Worm (Caenorhabditis elegans) whole organism, early embryonic: ENCODE data around the gene C12D5.5.

Experiments used
- B0310.2 ChIP-seq: sonication (generic microtip); optimal IDR thresholded peaks from 2 replicates; lab custom pipeline; 2016; ENCODE audit warnings: mild to moderate bottlenecking, missing genetic modification characterization, missing compliant biosample characterization
- F13C5.2 ChIP-seq: sonication (generic microtip); optimal IDR thresholded peaks from 2 replicates; lab custom pipeline; 2017; ENCODE audit warnings: mild to moderate bottlenecking, missing genetic modification characterization, inconsistent platforms, missing compliant biosample characterization
- aly-1 ChIP-seq: sonication (generic microtip); optimal IDR thresholded peaks from 2 replicates; lab custom pipeline; 2016; ENCODE audit warnings: missing genetic modification characterization, missing compliant biosample characterization
- ama-1 ChIP-seq: fragments of 150-350 bp; optimal IDR thresholded peaks from 2 replicates; lab custom pipeline; 2014
- ceh-13 ChIP-seq: fragments of 200-800 bp; sonication (Bioruptor generic); optimal IDR thresholded peaks from 2 replicates; lab custom pipeline; 2018; ENCODE audit warnings: mild to moderate bottlenecking, missing genetic modification characterization, missing compliant biosample characterization
- ceh-36 ChIP-seq: sonication (generic microtip); optimal IDR thresholded peaks from 2 replicates; lab custom pipeline; 2016; ENCODE audit warnings: missing genetic modification characterization, inconsistent platforms, missing compliant biosample characterization
- ets-7 ChIP-seq: sonication (generic microtip); optimal IDR thresholded peaks from 2 replicates; lab custom pipeline; 2016; ENCODE audit warnings: missing genotype, missing genetic modification characterization, missing compliant biosample characterization
- flt-1 ChIP-seq: fragments of 200-800 bp; sonication (Bioruptor generic); IDR thresholded peaks from 2 replicates; pipeline ENCODE4 v1.3.6; 2022; ENCODE audit warnings: missing genetic modification characterization, missing compliant biosample characterization
- hmbx-1 ChIP-seq: sonication (generic microtip); optimal IDR thresholded peaks from 2 replicates; lab custom pipeline; 2016; ENCODE audit warnings: mild to moderate bottlenecking, missing genetic modification characterization, missing compliant biosample characterization
- hmg-4 ChIP-seq: fragments of 200-800 bp; sonication (Bioruptor generic); optimal IDR thresholded peaks from 2 replicates; lab custom pipeline; 2018; ENCODE audit warnings: mild to moderate bottlenecking, missing genetic modification characterization, missing compliant biosample characterization
- hnd-1 ChIP-seq: sonication (generic microtip); optimal IDR thresholded peaks from 2 replicates; lab custom pipeline; 2016; ENCODE audit warnings: missing genetic modification characterization, missing compliant biosample characterization
- pes-1 ChIP-seq: fragments of 200-800 bp; sonication (Bioruptor generic); IDR thresholded peaks from 2 replicates; pipeline ENCODE4 v1.3.6; 2022; ENCODE audit warnings: missing genetic modification reagents, missing genetic modification characterization, missing compliant biosample characterization
- scrt-1 ChIP-seq: fragments of 200-800 bp; sonication (Bioruptor generic); IDR thresholded peaks from 2 replicates; pipeline ENCODE4 v1.3.6; 2022; ENCODE audit warnings: missing genetic modification characterization, missing compliant biosample characterization
- sea-1 ChIP-seq: fragments of 200-800 bp; sonication (Bioruptor generic); conservative IDR thresholded peaks from 2 replicates; pipeline ENCODE4 v1.3.6; 2022; ENCODE audit warnings: missing genetic modification characterization, missing compliant biosample characterization
- tbx-11 ChIP-seq: fragments of 200-800 bp; sonication (Bioruptor generic); IDR thresholded peaks from 2 replicates; pipeline ENCODE4 v1.3.6; 2022; ENCODE audit warnings: missing genetic modification characterization, missing compliant biosample characterization
- tbx-37 ChIP-seq: fragments of 200-800 bp; sonication (Bioruptor generic); conservative IDR thresholded peaks from 2 replicates; pipeline ENCODE4 v1.3.6; 2022; ENCODE audit warnings: missing genetic modification reagents, missing genetic modification characterization, missing compliant biosample characterization
- tra-4 ChIP-seq: sonication (generic microtip); optimal IDR thresholded peaks from 2 replicates; lab custom pipeline; 2017; ENCODE audit warnings: missing genetic modification characterization, missing compliant biosample characterization

The C12D5.5 gene

DNA sequence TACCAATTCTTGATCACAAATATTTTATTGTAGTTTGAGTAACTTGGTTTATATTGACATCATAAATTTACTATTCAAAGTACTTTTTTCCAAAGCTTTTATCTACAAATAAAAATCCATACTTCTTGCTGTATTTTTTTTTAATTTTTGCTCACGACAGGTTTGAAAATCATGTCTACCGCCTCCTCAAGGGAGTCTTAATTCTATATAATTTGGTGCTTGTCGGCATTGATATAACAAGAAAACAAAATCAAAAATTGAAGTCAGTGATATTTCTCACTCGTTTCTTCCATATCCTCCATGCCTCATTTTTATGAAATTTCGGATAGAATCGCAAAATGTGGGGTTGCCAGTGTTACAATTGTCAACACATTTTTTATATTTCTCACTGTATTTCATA, 22.6 kb upstream of the C12D5.5 start, which contains the start of gene str-47:
Gene str-47, plus strand, starts transcription at position 301 of the 400 bp plus-strand sequence.
- TF ChIP-seq ama-1: no peak
- TF ChIP-seq flt-1: no peak
- no peak for TF ChIP-seq sea-1 (GFP tag; lab: Robert Waterston, UW)
- TF ChIP-seq B0310.2 (tag; lab: Kevin White, UChicago): no peak
- TF ChIP-seq hmbx-1: no peak
- no peak for TF ChIP-seq tra-4 (tag; lab: Kevin White, UChicago)
- no peak for TF ChIP-seq pes-1 (GFP tag; lab: Robert Waterston, UW)
- TF ChIP-seq hnd-1: no peak
- TF ChIP-seq ets-7 (tag; lab: Kevin White, UChicago): no peak

DNA sequence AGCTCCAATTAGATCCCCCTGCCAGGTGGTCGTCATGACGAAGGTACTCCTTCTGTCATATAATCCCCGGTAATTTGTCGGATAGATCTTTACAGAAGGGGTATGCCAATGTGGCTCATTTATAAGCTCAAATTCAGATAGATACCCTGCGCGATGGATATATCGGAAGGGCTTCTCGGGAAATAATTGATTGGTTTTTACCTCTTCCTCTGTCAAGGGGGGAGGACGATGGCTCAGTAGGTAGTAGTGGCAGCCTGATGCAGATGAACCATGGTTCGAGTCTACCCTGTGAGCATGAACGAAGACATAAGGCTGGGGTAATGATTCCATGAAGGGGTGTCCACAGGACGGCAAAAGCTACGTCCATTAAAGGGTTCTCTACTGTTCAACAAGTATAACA, 20.9 kb upstream of the C12D5.5 start:
- TF ChIP-seq aly-1 (tag; lab: Kevin White, UChicago) (no peak), ets-7 (tag; lab: Kevin White, UChicago) (no peak), scrt-1 (GFP tag; lab: Robert Waterston, UW) (no peak), hmg-4 (no peak), flt-1 (no peak), tra-4 (tag; lab: Kevin White, UChicago) (no peak), ceh-36 (no peak), tbx-11 (no peak), B0310.2 (tag; lab: Kevin White, UChicago) (no peak), pes-1 (GFP tag; lab: Robert Waterston, UW) (no peak), ceh-13 (GFP tag; lab: Kevin White, UChicago) (no peak), hnd-1 (no peak), tbx-37 (GFP tag; lab: Robert Waterston, UW) (no peak), hmbx-1 (no peak)

DNA sequence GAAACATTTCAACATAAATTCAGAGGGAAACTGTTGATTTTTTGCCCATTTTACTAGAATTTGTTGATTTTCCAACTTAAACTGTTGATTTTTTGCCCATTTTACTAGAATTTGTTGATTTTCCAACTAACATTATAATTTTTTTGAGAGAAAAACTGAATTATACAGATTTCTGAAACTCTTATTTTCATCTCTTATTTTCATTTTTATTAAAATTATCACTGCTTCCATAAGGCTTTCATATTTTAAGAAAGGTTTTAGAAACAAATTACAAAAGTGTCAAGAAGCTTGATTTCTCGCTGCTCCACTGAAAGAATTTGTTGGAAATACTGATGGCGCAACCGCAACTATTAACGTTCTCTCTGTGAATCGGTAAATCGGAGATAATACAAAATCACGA, 18.1 kb upstream of the C12D5.5 start:
- TF ChIP-seq ama-1 (no peak), ceh-36 (no peak), sea-1 (GFP tag; lab: Robert Waterston, UW) (no peak), scrt-1 (GFP tag; lab: Robert Waterston, UW) (no peak), B0310.2 (tag; lab: Kevin White, UChicago) (no peak), tra-4 (tag; lab: Kevin White, UChicago) (no peak), flt-1 (no peak), aly-1 (tag; lab: Kevin White, UChicago) (no peak), ets-7 (tag; lab: Kevin White, UChicago) (no peak), ceh-13 (GFP tag; lab: Kevin White, UChicago) (no peak), pes-1 (GFP tag; lab: Robert Waterston, UW) (no peak), hnd-1 (no peak), hmg-4 (no peak), F13C5.2 (tag; lab: Kevin White, UChicago) (no peak), hmbx-1 (no peak), tbx-37 (GFP tag; lab: Robert Waterston, UW) (no peak), tbx-11 (no peak)

- TF ChIP-seq tbx-11 (no peak), ceh-13 (GFP tag; lab: Kevin White, UChicago) (no peak), hmg-4 (no peak), ceh-36 (no peak), scrt-1 (GFP tag; lab: Robert Waterston, UW) (no peak), flt-1 (no peak), ets-7 (tag; lab: Kevin White, UChicago) (no peak), aly-1 (tag; lab: Kevin White, UChicago) (no peak), tbx-37 (GFP tag; lab: Robert Waterston, UW) (no peak), hmbx-1 (no peak), ama-1 (no peak), tra-4 (tag; lab: Kevin White, UChicago) (no peak), hnd-1 (no peak), sea-1 (GFP tag; lab: Robert Waterston, UW) (no peak), B0310.2 (tag; lab: Kevin White, UChicago) (no peak), pes-1 (GFP tag; lab: Robert Waterston, UW) (no peak)
Measured at ce11 chrV:7651757-7652156, 16.3 kb upstream of the C12D5.5 start, which contains the start of gene srh-234. Gene srh-234, minus strand, starts transcription at chrV:7651857.

DNA sequence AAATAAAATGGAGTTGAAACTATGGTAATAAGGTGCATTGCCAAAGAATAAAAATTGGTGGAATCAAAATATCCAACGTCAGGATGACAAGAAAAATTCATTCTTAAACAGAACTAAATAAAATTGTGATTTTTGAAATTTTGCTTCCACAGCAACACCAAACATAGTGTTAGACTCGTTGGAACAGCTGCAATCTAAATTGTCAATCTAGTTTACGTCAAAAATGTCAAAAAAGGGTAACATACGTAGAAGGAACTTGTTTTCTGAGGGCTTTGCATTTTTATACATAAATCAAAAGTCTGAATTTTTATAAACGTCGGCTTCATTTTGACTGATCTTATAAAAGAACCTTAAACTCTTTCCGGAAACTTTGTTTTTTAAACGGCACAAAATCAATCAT, 14.5 kb upstream of the C12D5.5 start, which contains the start of gene srh-200:
Gene srh-200, minus strand, starts transcription at position 101 of the 400 bp plus-strand sequence.
- TF ChIP-seq ceh-36 (no peak), ama-1 (no peak), tbx-37 (GFP tag; lab: Robert Waterston, UW) (no peak), B0310.2 (tag; lab: Kevin White, UChicago) (no peak), scrt-1 (GFP tag; lab: Robert Waterston, UW) (no peak), hmbx-1 (no peak), hmg-4 (no peak), flt-1 (no peak), ets-7 (tag; lab: Kevin White, UChicago) (no peak), ceh-13 (GFP tag; lab: Kevin White, UChicago) (no peak), F13C5.2 (tag; lab: Kevin White, UChicago) (no peak), hnd-1 (no peak), tra-4 (tag; lab: Kevin White, UChicago) (no peak), aly-1 (tag; lab: Kevin White, UChicago) (no peak), sea-1 (GFP tag; lab: Robert Waterston, UW) (no peak), pes-1 (GFP tag; lab: Robert Waterston, UW) (no peak)

DNA sequence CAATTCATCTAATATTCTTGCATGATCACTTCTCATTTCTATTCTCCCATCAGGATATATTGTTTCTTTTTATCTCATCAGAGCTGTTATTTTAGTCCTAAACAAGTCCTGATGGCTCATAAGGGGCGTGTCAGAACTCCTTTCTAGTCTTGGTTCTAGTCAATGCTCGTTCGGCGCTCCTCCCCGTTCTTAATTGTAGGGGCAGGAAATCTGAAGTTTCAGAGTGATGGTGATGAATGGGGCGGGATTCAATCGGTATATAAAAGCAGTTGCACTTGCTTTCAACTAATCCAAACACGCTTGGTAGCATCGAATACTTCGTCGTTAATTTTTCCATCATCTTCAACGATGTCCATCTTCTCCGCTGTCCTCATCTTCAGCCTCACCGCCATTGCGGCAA, 4.2 kb downstream of the C12D5.5 start, which contains the start of gene C12D5.4:
Gene C12D5.4, plus strand, starts transcription at position 301 of the 400 bp plus-strand sequence.
- TF ChIP-seq tra-4 (tag; lab: Kevin White, UChicago) (no peak), pes-1 (GFP tag; lab: Robert Waterston, UW) (no peak), aly-1 (tag; lab: Kevin White, UChicago) (no peak), ets-7 (tag; lab: Kevin White, UChicago) (no peak), B0310.2 (tag; lab: Kevin White, UChicago) (no peak), hmg-4 (no peak), hnd-1 (no peak), F13C5.2 (tag; lab: Kevin White, UChicago) (no peak)

DNA sequence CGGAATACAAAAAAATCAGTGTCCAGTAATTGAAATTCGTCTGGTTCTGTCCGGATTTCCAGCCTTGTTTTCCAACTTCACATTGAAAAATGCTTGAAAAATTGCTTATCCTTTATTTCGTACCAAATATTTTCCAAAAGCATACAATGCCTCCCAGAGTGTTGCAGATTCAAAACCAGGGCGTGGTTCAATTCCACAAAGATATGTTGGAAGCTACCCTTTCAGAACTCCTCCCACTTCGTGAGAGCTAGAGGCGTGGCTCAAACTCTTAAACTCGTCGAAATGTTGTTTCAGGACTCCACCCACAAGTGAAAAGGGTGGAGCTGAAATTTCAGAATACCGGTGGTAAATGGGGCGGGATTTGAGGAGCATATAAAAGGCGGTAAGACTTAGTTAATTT, 7.9 kb downstream of the C12D5.5 start, which contains the start of gene C12D5.3:
Gene C12D5.3, plus strand, starts transcription at position 301 of the 400 bp plus-strand sequence.
- TF ChIP-seq ceh-13 (GFP tag; lab: Kevin White, UChicago) (no peak), B0310.2 (tag; lab: Kevin White, UChicago) (no peak), tbx-11 (no peak), hmg-4 (no peak), pes-1 (GFP tag; lab: Robert Waterston, UW) (no peak), sea-1 (GFP tag; lab: Robert Waterston, UW) (no peak), hmbx-1 (no peak), scrt-1 (GFP tag; lab: Robert Waterston, UW) (no peak), ets-7 (tag; lab: Kevin White, UChicago) (no peak), hnd-1 (no peak), flt-1 (no peak), ceh-36 (no peak), aly-1 (tag; lab: Kevin White, UChicago) (no peak), tra-4 (tag; lab: Kevin White, UChicago) (no peak), tbx-37 (GFP tag; lab: Robert Waterston, UW) (no peak)
